Fruit fly (Drosophila melanogaster) whole organism, embryonic: ENCODE results near the gene CG34116.

ENCODE experiments used
- Bdp1 ChIP-seq: fragments of 200-800 bp; sonication (Bioruptor generic); optimal IDR thresholded peaks from 3 replicates; lab custom pipeline; 2016; ENCODE audit warnings: missing biosample characterization, missing genetic modification characterization
- Blimp-1 ChIP-seq: fragments of 200-800 bp; sonication (Bioruptor generic); optimal IDR thresholded peaks from 3 replicates; lab custom pipeline; 2018; ENCODE audit warnings: missing biosample characterization, missing genetic modification characterization, mild to moderate bottlenecking, moderate library complexity, missing genetic modification reagents
- Bteb2 ChIP-seq: fragments of 200-800 bp; sonication (Bioruptor generic); optimal IDR thresholded peaks from 2 replicates; lab custom pipeline; 2016; ENCODE audit warnings: missing biosample characterization, missing genetic modification characterization
- CG1024 ChIP-seq: fragments of 200-800 bp; sonication (Bioruptor generic); IDR thresholded peaks from 2 replicates; pipeline ENCODE4 v1.3.6; 2022; ENCODE audit warnings: missing biosample characterization, missing genetic modification characterization
- CG12744 ChIP-seq: fragments of 200-800 bp; sonication (Bioruptor generic); optimal IDR thresholded peaks from 2 replicates; lab custom pipeline; 2016; ENCODE audit warnings: missing biosample characterization, missing genetic modification characterization
- CG15073 ChIP-seq: fragments of 200-800 bp; sonication (Bioruptor generic); optimal IDR thresholded peaks from 2 replicates; lab custom pipeline; 2016; ENCODE audit warnings: missing biosample characterization, missing genetic modification characterization
- CG15479 ChIP-seq: fragments of 200-800 bp; sonication (Bioruptor generic); optimal IDR thresholded peaks from 3 replicates; lab custom pipeline; 2019; ENCODE audit warnings: missing biosample characterization, mild to moderate bottlenecking, missing genetic modification characterization, moderate library complexity
- CG1602 ChIP-seq: fragments of 200-800 bp; sonication (Bioruptor generic); optimal IDR thresholded peaks from 3 replicates; lab custom pipeline; 2016; ENCODE audit warnings: missing biosample characterization, missing genetic modification characterization
- CG17328 ChIP-seq: fragments of 200-800 bp; sonication (Bioruptor generic); IDR thresholded peaks from 2 replicates; pipeline ENCODE4 v1.3.6; 2022; ENCODE audit warnings: missing biosample characterization, missing genetic modification characterization
- CG18262 ChIP-seq: fragments of 200-800 bp; optimal IDR thresholded peaks from 3 replicates; lab custom pipeline; 2019; ENCODE audit warnings: missing biosample characterization, mild to moderate bottlenecking, missing genetic modification characterization, moderate library complexity
- CG18619 ChIP-seq: fragments of 200-800 bp; sonication (Bioruptor generic); optimal IDR thresholded peaks from 3 replicates; lab custom pipeline; 2017; ENCODE audit warnings: missing biosample characterization, mild to moderate bottlenecking, missing genetic modification characterization
- CG2875 ChIP-seq: fragments of 200-800 bp; sonication (Bioruptor generic); optimal IDR thresholded peaks from 2 replicates; lab custom pipeline; 2017; ENCODE audit warnings: missing biosample characterization, mild to moderate bottlenecking, missing genetic modification characterization, missing genetic modification reagents
- CG33213 ChIP-seq: fragments of 200-800 bp; sonication (Bioruptor generic); optimal IDR thresholded peaks from 3 replicates; lab custom pipeline; 2016; ENCODE audit warnings: missing biosample characterization, missing genetic modification characterization
- CG3407 ChIP-seq: fragments of 200-800 bp; sonication (Bioruptor generic); optimal IDR thresholded peaks from 2 replicates; lab custom pipeline; 2018; ENCODE audit warnings: missing biosample characterization, mild to moderate bottlenecking, missing genetic modification characterization
- CG6791 ChIP-seq: fragments of 200-800 bp; sonication (Bioruptor generic); IDR thresholded peaks from 3 replicates; pipeline ENCODE4 v1.3.6; 2022; ENCODE audit warnings: missing biosample characterization, missing genetic modification characterization; ENCODE audit not compliant: partially characterized antibody
- CG7372 ChIP-seq: fragments of 200-800 bp; sonication (Bioruptor generic); IDR thresholded peaks from 2 replicates; pipeline ENCODE4 v1.3.6; 2022; ENCODE audit warnings: missing biosample characterization, missing genetic modification characterization
- CG8765 ChIP-seq: fragments of 200-800 bp; sonication (Bioruptor generic); IDR thresholded peaks from 2 replicates; pipeline ENCODE4 v1.3.6; 2022; ENCODE audit warnings: missing biosample characterization, missing genetic modification characterization
- CG9609 ChIP-seq: fragments of 200-800 bp; sonication (Bioruptor generic); optimal IDR thresholded peaks from 3 replicates; lab custom pipeline; 2016; ENCODE audit warnings: missing biosample characterization, missing genetic modification characterization
- CrebB ChIP-seq: fragments of 200-800 bp; sonication (Bioruptor generic); optimal IDR thresholded peaks from 3 replicates; lab custom pipeline; 2018; ENCODE audit warnings: missing biosample characterization, mild to moderate bottlenecking, missing genetic modification characterization
- Dbx ChIP-seq: fragments of 200-800 bp; sonication (Bioruptor generic); IDR thresholded peaks from 3 replicates; pipeline ENCODE4 v1.3.6; 2022; ENCODE audit warnings: missing biosample characterization, missing genetic modification characterization
- Gug ChIP-seq: fragments of 200-800 bp; sonication (Bioruptor generic); IDR thresholded peaks from 4 replicates; pipeline ENCODE4 v1.3.6; 2022; ENCODE audit warnings: missing biosample characterization, missing genetic modification characterization
- H2.0 ChIP-seq: fragments of 200-800 bp; sonication (Bioruptor generic); IDR thresholded peaks from 2 replicates; pipeline ENCODE4 v1.3.6; 2022; ENCODE audit warnings: missing biosample characterization, missing genetic modification characterization
- Optix ChIP-seq: fragments of 200-800 bp; sonication (Bioruptor generic); IDR thresholded peaks from 3 replicates; pipeline ENCODE4 v1.3.6; 2022; ENCODE audit warnings: missing biosample characterization, missing genetic modification characterization
- Ravus ChIP-seq: fragments of 200-800 bp; sonication (Bioruptor generic); IDR thresholded peaks from 2 replicates; pipeline ENCODE4 v1.3.6; 2022; ENCODE audit warnings: missing biosample characterization, missing genetic modification characterization
- Ssrp ChIP-seq: fragments of 200-800 bp; sonication (Bioruptor generic); optimal IDR thresholded peaks from 2 replicates; lab custom pipeline; 2018; ENCODE audit warnings: missing biosample characterization, mild to moderate bottlenecking, missing genetic modification characterization, moderate library complexity
- Trl ChIP-seq, 3 experiments: fragments of >200 bp in 2 of 3; fragments of 200-800 bp in 1 of 3; sonication (Bioruptor generic) in 1 of 3; optimal IDR thresholded peaks; 2 replicates in 1 of 3; 3 replicates in 2 of 3; lab custom pipeline; 2016 to 2017; ENCODE audit warnings: missing biosample characterization in 1 of 3, missing genetic modification characterization in 1 of 3
- btn ChIP-seq: fragments of 200-800 bp; sonication (Bioruptor generic); optimal IDR thresholded peaks from 2 replicates; lab custom pipeline; 2016; ENCODE audit warnings: missing biosample characterization, missing genetic modification characterization
- caup ChIP-seq: fragments of 200-800 bp; sonication (Bioruptor generic); optimal IDR thresholded peaks from 3 replicates; lab custom pipeline; 2017; ENCODE audit warnings: missing biosample characterization, mild to moderate bottlenecking, missing genetic modification characterization, moderate library complexity; ENCODE audit not compliant: severe bottlenecking
- croc ChIP-seq: fragments of 200-800 bp; sonication (Bioruptor generic); conservative IDR thresholded peaks from 3 replicates; pipeline ENCODE4 v1.3.6; 2022; ENCODE audit warnings: missing biosample characterization, missing genetic modification characterization
- gcm ChIP-seq: fragments of 200-800 bp; sonication (Bioruptor generic); optimal IDR thresholded peaks from 2 replicates; lab custom pipeline; 2019; ENCODE audit warnings: missing biosample characterization, mild to moderate bottlenecking, missing genetic modification characterization, moderate library complexity
- gsb ChIP-seq: fragments of 200-800 bp; sonication (Bioruptor generic); IDR thresholded peaks from 2 replicates; pipeline ENCODE4 v1.3.6; 2022; ENCODE audit warnings: missing biosample characterization, missing genetic modification characterization
- ham ChIP-seq: fragments of 200-800 bp; sonication (Bioruptor generic); IDR thresholded peaks from 2 replicates; pipeline ENCODE4 v1.3.6; 2022; ENCODE audit warnings: missing biosample characterization, missing genetic modification characterization
- hb ChIP-seq: fragments of 200-800 bp; sonication (Bioruptor generic); IDR thresholded peaks from 3 replicates; pipeline ENCODE4 v1.3.6; 2022; ENCODE audit warnings: missing biosample characterization, missing genetic modification characterization; ENCODE audit not compliant: partially characterized antibody
- odd ChIP-seq: fragments of 200-800 bp; sonication (Bioruptor generic); optimal IDR thresholded peaks from 2 replicates; lab custom pipeline; 2017; ENCODE audit warnings: missing biosample characterization, mild to moderate bottlenecking, missing genetic modification characterization
- peb ChIP-seq: fragments of 200-800 bp; sonication (Bioruptor generic); IDR thresholded peaks from 2 replicates; pipeline ENCODE4 v1.3.6; 2022; ENCODE audit warnings: missing biosample characterization, missing genetic modification characterization
- sens-2 ChIP-seq: fragments of 200-800 bp; sonication (Bioruptor generic); IDR thresholded peaks from 2 replicates; pipeline ENCODE4 v1.3.6; 2022; ENCODE audit warnings: missing biosample characterization, missing genetic modification characterization
- sna ChIP-seq: fragments of 200-800 bp; sonication (Bioruptor generic); IDR thresholded peaks from 2 replicates; pipeline ENCODE4 v1.3.6; 2022; ENCODE audit warnings: missing biosample characterization, missing genetic modification characterization; ENCODE audit not compliant: partially characterized antibody
- tx ChIP-seq: fragments of 200-800 bp; sonication (Bioruptor generic); optimal IDR thresholded peaks from 2 replicates; lab custom pipeline; 2016; ENCODE audit warnings: missing biosample characterization, missing genetic modification characterization
- vnd ChIP-seq: fragments of 200-800 bp; sonication (Bioruptor generic); IDR thresholded peaks from 3 replicates; pipeline ENCODE4 v1.3.6; 2022; ENCODE audit warnings: missing biosample characterization, missing genetic modification characterization; ENCODE audit not compliant: partially characterized antibody
- wek ChIP-seq: fragments of 200-800 bp; sonication (Bioruptor generic); optimal IDR thresholded peaks from 3 replicates; lab custom pipeline; 2018; ENCODE audit warnings: missing biosample characterization, mild to moderate bottlenecking, missing genetic modification characterization, moderate library complexity

The CG34116 gene

dm6 chr3L:19845047-19845906 lies 39.4 kb upstream of the CG34116 start, which contains the start of gene Papss (continued):
- peak; percentile 56 for TF ChIP-seq caup (GFP tag; lab: Kevin White, UChicago)
- no peak for TF ChIP-seq gcm (GFP tag; lab: Kevin White, UChicago)
- no peak for TF ChIP-seq croc (GFP tag; lab: Robert Waterston, UW)
- TF ChIP-seq CrebB (tag; lab: Kevin White, UChicago), result no peak
- no peak for TF ChIP-seq CG9609 (GFP tag; lab: Kevin White, UChicago)
- no peak for TF ChIP-seq odd (GFP tag; lab: Kevin White, UChicago)
- TF ChIP-seq Bteb2 (GFP tag; lab: Kevin White, UChicago), result no peak
- TF ChIP-seq CG1602 (GFP tag; lab: Kevin White, UChicago), result no peak
- 0 out of 2 replicates have a peak, but pooled peaks have one; percentile 39 for TF ChIP-seq sens-2 (GFP tag; lab: Robert Waterston, UW)
- TF ChIP-seq sna (GFP tag; lab: Robert Waterston, UW), result peak; percentile 86
- TF ChIP-seq ham (GFP tag; lab: Robert Waterston, UW), result no peak
- TF ChIP-seq Trl (optimal IDR thresholded peaks at IDR 0.05; lab: Kevin White, UChicago), result peak in 1 of 2 experiments; percentile 8
- TF ChIP-seq Trl (GFP tag; optimal IDR thresholded peaks at IDR 0.05; lab: Kevin White, UChicago), result no peak
- no peak for TF ChIP-seq CG12744
- no peak for TF ChIP-seq Bdp1
- TF ChIP-seq Ravus, result no peak
- no peak for TF ChIP-seq CG18619 (GFP tag; lab: Kevin White, UChicago)
- peak; percentile 55 for TF ChIP-seq wek (GFP tag; lab: Kevin White, UChicago)
- TF ChIP-seq CG15073 (GFP tag; lab: Kevin White, UChicago), result no peak
- no peak for TF ChIP-seq CG8765 (GFP tag; lab: Robert Waterston, UW)
- TF ChIP-seq gsb (GFP tag; lab: Robert Waterston, UW), result no peak
- no peak for TF ChIP-seq Optix (GFP tag; lab: Robert Waterston, UW)
- TF ChIP-seq tx (GFP tag; lab: Kevin White, UChicago), result no peak
- no peak for TF ChIP-seq Ssrp
- no peak for TF ChIP-seq CG2875
- TF ChIP-seq Blimp-1 (GFP tag; lab: Kevin White, UChicago), result no peak
- peak; percentile 70; the same call in 2 of the 3 replicates for TF ChIP-seq Dbx
- TF ChIP-seq CG18262, result no peak
- no peak for TF ChIP-seq peb (GFP tag; lab: Robert Waterston, UW)
- 0 out of 4 replicates have a peak, but pooled peaks have one; percentile 26 for TF ChIP-seq Gug (GFP tag; lab: Robert Waterston, UW)
- no peak for TF ChIP-seq CG15479 (GFP tag; lab: Kevin White, UChicago)
- peak; percentile 14 for TF ChIP-seq CG33213 (GFP tag; lab: Kevin White, UChicago)
- TF ChIP-seq CG7372 (GFP tag; lab: Robert Waterston, UW), result no peak
- TF ChIP-seq H2.0 (GFP tag; lab: Robert Waterston, UW), result no peak
- peak; percentile 69 for TF ChIP-seq vnd (GFP tag; lab: Robert Waterston, UW)
- no peak for TF ChIP-seq btn
- TF ChIP-seq hb (GFP tag; lab: Robert Waterston, UW), result peak; percentile 60; the same call in 2 of the 3 replicates
- TF ChIP-seq CG17328 (GFP tag; lab: Robert Waterston, UW), result no peak
- no peak for TF ChIP-seq CG3407 (GFP tag; lab: Kevin White, UChicago)
- TF ChIP-seq CG1024, result no peak
- peak; percentile 82 for TF ChIP-seq CG6791 (GFP tag; lab: Robert Waterston, UW)
